Fruit fly (Drosophila melanogaster) whole organism, embryonic: ENCODE measurements around the gene CG13392.

ENCODE experiments used
- Blimp-1 ChIP-seq: fragments of 200-800 bp; sonication (Bioruptor generic); optimal IDR thresholded peaks from 3 replicates; lab custom pipeline; 2018; ENCODE audit warnings: missing biosample characterization, missing genetic modification characterization, mild to moderate bottlenecking, moderate library complexity, missing genetic modification reagents
- CG10543 ChIP-seq: fragments of 200-800 bp; sonication (Bioruptor generic); optimal IDR thresholded peaks from 3 replicates; lab custom pipeline; 2017; ENCODE audit warnings: missing biosample characterization, mild to moderate bottlenecking, missing genetic modification characterization, moderate library complexity
- CG11504 ChIP-seq: fragments of 200-800 bp; sonication (Bioruptor generic); optimal IDR thresholded peaks from 3 replicates; lab custom pipeline; 2019; ENCODE audit warnings: missing biosample characterization, mild to moderate bottlenecking, missing genetic modification characterization, moderate library complexity
- CG12071 ChIP-seq: fragments of 200-800 bp; sonication (Bioruptor generic); optimal IDR thresholded peaks from 3 replicates; lab custom pipeline; 2018; ENCODE audit warnings: missing biosample characterization, mild to moderate bottlenecking, missing genetic modification characterization
- CG12391 ChIP-seq: fragments of 200-800 bp; sonication (Bioruptor generic); optimal IDR thresholded peaks from 3 replicates; lab custom pipeline; 2018; ENCODE audit warnings: missing biosample characterization, mild to moderate bottlenecking, missing genetic modification characterization, moderate library complexity
- CG13424 ChIP-seq: fragments of 200-800 bp; sonication (Bioruptor generic); optimal IDR thresholded peaks from 2 replicates; lab custom pipeline; 2019; ENCODE audit warnings: missing biosample characterization, mild to moderate bottlenecking, missing genetic modification characterization, moderate library complexity
- CG14441 ChIP-seq: fragments of 200-800 bp; sonication (Bioruptor generic); IDR thresholded peaks from 2 replicates; pipeline ENCODE4 v1.3.6; 2022; ENCODE audit warnings: missing biosample characterization, missing genetic modification characterization
- CG14710 ChIP-seq: fragments of 200-800 bp; sonication (Bioruptor generic); optimal IDR thresholded peaks from 3 replicates; lab custom pipeline; 2019; ENCODE audit warnings: missing biosample characterization, mild to moderate bottlenecking, missing genetic modification characterization, moderate library complexity
- CG1529 ChIP-seq: fragments of 200-800 bp; sonication (Bioruptor generic); optimal IDR thresholded peaks from 3 replicates; lab custom pipeline; 2018; ENCODE audit warnings: missing biosample characterization, missing genetic modification characterization
- CG15601 ChIP-seq: fragments of 200-800 bp; sonication (Bioruptor generic); optimal IDR thresholded peaks from 3 replicates; lab custom pipeline; 2019; ENCODE audit warnings: missing biosample characterization, mild to moderate bottlenecking, missing genetic modification characterization, moderate library complexity
- CG17361 ChIP-seq: fragments of 200-800 bp; sonication (Bioruptor generic); IDR thresholded peaks from 3 replicates; pipeline ENCODE4 v1.3.6; 2022; ENCODE audit warnings: missing biosample characterization, missing genetic modification characterization
- CG17829 ChIP-seq: fragments of 200-800 bp; optimal IDR thresholded peaks from 2 replicates; lab custom pipeline; 2019; ENCODE audit warnings: missing biosample characterization, mild to moderate bottlenecking, missing genetic modification characterization, moderate library complexity
- CG1792 ChIP-seq: fragments of 200-800 bp; sonication (Bioruptor generic); optimal IDR thresholded peaks from 2 replicates; lab custom pipeline; 2016; ENCODE audit warnings: missing biosample characterization, missing genetic modification characterization
- CG2116 ChIP-seq: fragments of 200-800 bp; sonication (Bioruptor generic); optimal IDR thresholded peaks from 3 replicates; lab custom pipeline; 2018; ENCODE audit warnings: missing biosample characterization, mild to moderate bottlenecking, missing genetic modification characterization
- CG2129 ChIP-seq: fragments of 200-800 bp; sonication (Bioruptor generic); IDR thresholded peaks from 2 replicates; pipeline ENCODE4 v1.3.6; 2022; ENCODE audit warnings: missing biosample characterization, missing genetic modification characterization; ENCODE audit not compliant: partially characterized antibody
- CG2712 ChIP-seq: fragments of 200-800 bp; optimal IDR thresholded peaks from 3 replicates; lab custom pipeline; 2019; ENCODE audit warnings: missing biosample characterization, mild to moderate bottlenecking, missing genetic modification characterization, moderate library complexity
- CG34422 ChIP-seq: fragments of 200-800 bp; sonication (Bioruptor generic); IDR thresholded peaks from 3 replicates; pipeline ENCODE4 v1.3.6; 2022; ENCODE audit warnings: missing biosample characterization, missing genetic modification characterization
- CG4328 ChIP-seq: fragments of 200-800 bp; sonication (Bioruptor generic); optimal IDR thresholded peaks from 3 replicates; lab custom pipeline; 2017; ENCODE audit warnings: missing biosample characterization, missing genetic modification reagents, missing genetic modification characterization
- CG4707 ChIP-seq: fragments of 200-800 bp; sonication (Bioruptor generic); optimal IDR thresholded peaks from 2 replicates; lab custom pipeline; 2018; ENCODE audit warnings: missing biosample characterization, mild to moderate bottlenecking, missing genetic modification characterization, moderate library complexity
- CG8388 ChIP-seq: fragments of 200-800 bp; sonication (Bioruptor generic); optimal IDR thresholded peaks from 2 replicates; lab custom pipeline; 2019; ENCODE audit warnings: missing biosample characterization, mild to moderate bottlenecking, missing genetic modification characterization, moderate library complexity
- CG8924 ChIP-seq: fragments of 200-800 bp; optimal IDR thresholded peaks from 3 replicates; lab custom pipeline; 2019; ENCODE audit warnings: missing biosample characterization, mild to moderate bottlenecking, missing genetic modification characterization, moderate library complexity
- CG9727 ChIP-seq: fragments of 200-800 bp; sonication (Bioruptor generic); optimal IDR thresholded peaks from 3 replicates; lab custom pipeline; 2017; ENCODE audit warnings: missing biosample characterization, mild to moderate bottlenecking, missing genetic modification characterization
- Camta ChIP-seq: fragments of 200-800 bp; sonication (Bioruptor generic); optimal IDR thresholded peaks from 2 replicates; lab custom pipeline; 2016; ENCODE audit warnings: missing biosample characterization, missing genetic modification characterization
- CrebB ChIP-seq: fragments of 200-800 bp; sonication (Bioruptor generic); optimal IDR thresholded peaks from 3 replicates; lab custom pipeline; 2018; ENCODE audit warnings: missing biosample characterization, mild to moderate bottlenecking, missing genetic modification characterization
- Jarid2 ChIP-seq: fragments of 200-800 bp; sonication (Bioruptor generic); optimal IDR thresholded peaks from 3 replicates; lab custom pipeline; 2017; ENCODE audit warnings: mild to moderate bottlenecking, missing biosample characterization, missing genetic modification reagents, missing genetic modification characterization
- PHDP ChIP-seq: fragments of 200-800 bp; sonication (Bioruptor generic); optimal IDR thresholded peaks from 3 replicates; lab custom pipeline; 2018; ENCODE audit warnings: missing biosample characterization, mild to moderate bottlenecking, missing genetic modification characterization, moderate library complexity
- Sox100B ChIP-seq: fragments of 200-800 bp; sonication (Bioruptor generic); optimal IDR thresholded peaks from 3 replicates; lab custom pipeline; 2018; ENCODE audit warnings: missing biosample characterization, mild to moderate bottlenecking, missing genetic modification characterization
- Spps ChIP-seq: fragments of 200-800 bp; sonication (Bioruptor generic); optimal IDR thresholded peaks from 2 replicates; lab custom pipeline; 2018; ENCODE audit warnings: missing biosample characterization, mild to moderate bottlenecking, missing genetic modification characterization
- Sry-β ChIP-seq: fragments of 200-800 bp; sonication (Bioruptor generic); optimal IDR thresholded peaks from 2 replicates; lab custom pipeline; 2018; ENCODE audit warnings: missing biosample characterization, mild to moderate bottlenecking, missing genetic modification characterization, moderate library complexity
- bsh ChIP-seq, 2 experiments: fragments of 200-800 bp; sonication (Bioruptor generic); optimal IDR thresholded peaks; 2 replicates each; lab custom pipeline; 2017 to 2018; ENCODE audit warnings: mild to moderate bottlenecking in 2 of 2, missing biosample characterization in 2 of 2, missing genetic modification characterization in 2 of 2, moderate library complexity in 1 of 2
- dmrt11E ChIP-seq: fragments of 200-800 bp; sonication (Bioruptor generic); optimal IDR thresholded peaks from 3 replicates; lab custom pipeline; 2018; ENCODE audit warnings: missing biosample characterization, mild to moderate bottlenecking, missing genetic modification characterization, moderate library complexity
- eve ChIP-seq, 2 experiments: fragments of >200 bp; optimal IDR thresholded peaks; 2 replicates each; lab custom pipeline; 2017; ENCODE audit warnings: missing biosample characterization in 2 of 2, missing genetic modification characterization in 2 of 2
- fu2 ChIP-seq: fragments of 200-800 bp; sonication (Bioruptor generic); optimal IDR thresholded peaks from 2 replicates; lab custom pipeline; 2016; ENCODE audit warnings: missing biosample characterization, missing genetic modification characterization
- grn ChIP-seq: fragments of 200-800 bp; sonication (Bioruptor generic); optimal IDR thresholded peaks from 3 replicates; lab custom pipeline; 2017; ENCODE audit warnings: missing biosample characterization, missing genetic modification characterization
- lola ChIP-seq, 3 experiments: fragments of >200 bp in 2 of 3; fragments of 200-800 bp in 1 of 3; sonication (Bioruptor generic) in 1 of 3; optimal IDR thresholded peaks; 2 replicates each; lab custom pipeline; 2017 to 2019; ENCODE audit warnings: missing biosample characterization in 3 of 3, missing genetic modification characterization in 3 of 3, mild to moderate bottlenecking in 1 of 3, moderate library complexity in 1 of 3
- nom ChIP-seq: fragments of 200-800 bp; sonication (Bioruptor generic); optimal IDR thresholded peaks from 2 replicates; lab custom pipeline; 2017; ENCODE audit warnings: missing biosample characterization, missing genetic modification characterization, mild to moderate bottlenecking, moderate library complexity, missing genetic modification reagents
- pros ChIP-seq: fragments of 200-800 bp; sonication (Bioruptor generic); optimal IDR thresholded peaks from 3 replicates; lab custom pipeline; 2019; ENCODE audit warnings: missing biosample characterization, mild to moderate bottlenecking, missing genetic modification characterization, moderate library complexity
- row ChIP-seq: fragments of 200-800 bp; sonication (Bioruptor generic); IDR thresholded peaks from 3 replicates; pipeline ENCODE4 v1.3.6; 2022; ENCODE audit warnings: missing biosample characterization, missing genetic modification characterization
- sens ChIP-seq: fragments of 200-800 bp; sonication (Bioruptor generic); peaks from one replicate; lab custom pipeline; 2016; ENCODE audit warnings: missing biosample characterization, missing genetic modification characterization
- sr ChIP-seq: fragments of 200-800 bp; sonication (Bioruptor generic); IDR thresholded peaks from 3 replicates; pipeline ENCODE4 v1.3.6; 2022; ENCODE audit warnings: missing biosample characterization, missing genetic modification characterization
- tap ChIP-seq: fragments of 200-800 bp; optimal IDR thresholded peaks from 3 replicates; lab custom pipeline; 2019; ENCODE audit warnings: missing biosample characterization, mild to moderate bottlenecking, missing genetic modification characterization, moderate library complexity
- trem ChIP-seq: fragments of 200-800 bp; optimal IDR thresholded peaks from 3 replicates; lab custom pipeline; 2019; ENCODE audit warnings: missing biosample characterization, mild to moderate bottlenecking, missing genetic modification characterization, moderate library complexity

CG13392 gene

dm6 chr2L:8423460-8424089, 41.0 kb upstream of the CG13392 start (continued):
- TF ChIP-seq lola (GFP tag; optimal IDR thresholded peaks at IDR 0.05; lab: Kevin White, UChicago) (peak in 1 of 3 experiments; percentile 38), CG12391 (peak; percentile 14), CG13424 (tag; lab: Kevin White, UChicago) (peak; percentile 14), Camta (GFP tag; lab: Kevin White, UChicago) (peak; percentile 28), CrebB (tag; lab: Kevin White, UChicago) (peak; percentile 6), CG1529 (GFP tag; lab: Kevin White, UChicago) (peak; percentile 27), CG2129 (no peak), CG34422 (no peak), eve (GFP tag; optimal IDR thresholded peaks at IDR 0.05; lab: Kevin White, UChicago) (peak in 1 of 2 experiments; percentile 67), trem (tag; lab: Kevin White, UChicago) (no peak), CG14441 (GFP tag; lab: Robert Waterston, UW) (no peak), bsh (GFP tag; optimal IDR thresholded peaks at IDR 0.05; lab: Kevin White, UChicago) (peak in 1 of 2 experiments; percentile 50), Sox100B (peak; percentile 21), nom (GFP tag; lab: Kevin White, UChicago) (peak; percentile 39), Blimp-1 (GFP tag; lab: Kevin White, UChicago) (peak; percentile 23), Spps (tag; lab: Kevin White, UChicago) (peak; percentile 29), CG9727 (GFP tag; lab: Kevin White, UChicago) (peak; percentile 15), Jarid2 (no peak), dmrt11E (tag; lab: Kevin White, UChicago) (peak; percentile 31), PHDP (tag; lab: Kevin White, UChicago) (peak; percentile 26), Sry-β (peak; percentile 92), CG17361 (peak; percentile 44; the same call in 2 of the 3 replicates), CG17829 (tag; lab: Kevin White, UChicago) (no peak), CG1792 (GFP tag; lab: Kevin White, UChicago) (no peak), CG2712 (tag; lab: Kevin White, UChicago) (peak; percentile 47), sr (GFP tag; lab: Robert Waterston, UW) (no peak), grn (GFP tag; lab: Kevin White, UChicago) (peak; percentile 55), fu2 (GFP tag; lab: Kevin White, UChicago) (no peak), tap (tag; lab: Kevin White, UChicago) (peak; percentile 5), CG12071 (GFP tag; lab: Kevin White, UChicago) (no peak), CG8924 (tag; lab: Kevin White, UChicago) (peak; percentile 15), CG14710 (tag; lab: Kevin White, UChicago) (peak; percentile 39), sens (GFP tag; lab: Kevin White, UChicago) (peak; percentile 84), CG10543 (GFP tag; lab: Kevin White, UChicago) (no peak), pros (GFP tag; lab: Kevin White, UChicago) (no peak), CG15601 (peak; percentile 25), CG11504 (tag; lab: Kevin White, UChicago) (peak; percentile 21), CG4328 (GFP tag; lab: Kevin White, UChicago) (no peak), row (GFP tag; lab: Robert Waterston, UW) (peak; percentile 46; the same call in 2 of the 3 replicates), CG8388 (GFP tag; lab: Kevin White, UChicago) (peak; percentile 3), CG2116 (peak; percentile 8), CG4707 (GFP tag; lab: Kevin White, UChicago) (peak; percentile 45)
